Worm (Caenorhabditis elegans) whole organism, mixed stage, embryonic: Measurements from ENCODE around the gene cutl-2.

Experiments used
- lin-13 ChIP-seq: fragments of 150-350 bp; optimal IDR thresholded peaks from 2 replicates; lab custom pipeline; 2014; ENCODE audit warnings: missing biosample characterization, missing genetic modification characterization
- lsy-2 ChIP-seq: fragments of 150-350 bp; optimal IDR thresholded peaks from 2 replicates; lab custom pipeline; 2014; ENCODE audit warnings: missing biosample characterization, missing genetic modification characterization

ce11 chrII:9753056-9753455, 28.6 kb upstream of the cutl-2 start, which contains the start of gene Y53C12B.7:
- TF ChIP-seq lin-13: no peak
- no peak for TF ChIP-seq lsy-2 (tag; lab: Kevin White, UChicago)
